Fruit fly (Drosophila melanogaster) whole organism, prepupa: ENCODE measurements around the gene Atg13.

Experiments
- Blimp-1 ChIP-seq: fragments of 200-800 bp; sonication (Bioruptor generic); optimal IDR thresholded peaks from 3 replicates; lab custom pipeline; 2017; ENCODE audit warnings: missing biosample characterization, missing genetic modification characterization, mild to moderate bottlenecking, moderate library complexity, missing genetic modification reagents
- CG31627 ChIP-seq: fragments of 200-800 bp; sonication (Bioruptor generic); optimal IDR thresholded peaks from 3 replicates; lab custom pipeline; 2016; ENCODE audit warnings: missing biosample characterization, missing genetic modification characterization
- CG3919 ChIP-seq: fragments of 200-800 bp; sonication (Bioruptor generic); optimal IDR thresholded peaks from 3 replicates; lab custom pipeline; 2016; ENCODE audit warnings: missing biosample characterization, missing genetic modification characterization
- CG6163 ChIP-seq: fragments of 200-800 bp; sonication (Bioruptor generic); IDR thresholded peaks from 3 replicates; pipeline ENCODE4 v1.3.6; 2022; ENCODE audit warnings: missing biosample characterization, missing genetic modification characterization
- CG6276 ChIP-seq: fragments of 200-800 bp; sonication (Bioruptor generic); optimal IDR thresholded peaks from 2 replicates; lab custom pipeline; 2017; ENCODE audit warnings: missing biosample characterization, mild to moderate bottlenecking, missing genetic modification characterization
- CG6854 ChIP-seq: fragments of 200-800 bp; sonication (Bioruptor generic); optimal IDR thresholded peaks from 2 replicates; lab custom pipeline; 2017; ENCODE audit warnings: missing biosample characterization, mild to moderate bottlenecking, missing genetic modification characterization
- CG8319 ChIP-seq: fragments of 200-800 bp; sonication (Bioruptor generic); optimal IDR thresholded peaks from 3 replicates; lab custom pipeline; 2016; ENCODE audit warnings: missing biosample characterization, missing genetic modification characterization
- CG8632 ChIP-seq: fragments of 200-800 bp; sonication (Bioruptor generic); optimal IDR thresholded peaks from 3 replicates; lab custom pipeline; 2016; ENCODE audit warnings: missing biosample characterization, missing genetic modification characterization
- Ets96B ChIP-seq: fragments of 200-800 bp; optimal IDR thresholded peaks from 2 replicates; lab custom pipeline; 2019; ENCODE audit warnings: missing biosample characterization, mild to moderate bottlenecking, missing genetic modification characterization, moderate library complexity
- OdsH ChIP-seq: fragments of 200-800 bp; sonication (Bioruptor generic); optimal IDR thresholded peaks from 3 replicates; lab custom pipeline; 2016; ENCODE audit warnings: missing biosample characterization, missing genetic modification characterization
- acj6 ChIP-seq: fragments of 200-800 bp; sonication (Bioruptor generic); optimal IDR thresholded peaks from 3 replicates; lab custom pipeline; 2016; ENCODE audit warnings: missing biosample characterization, missing genetic modification characterization
- dac ChIP-seq: fragments of 200-800 bp; sonication (Bioruptor generic); optimal IDR thresholded peaks from 2 replicates; lab custom pipeline; 2017; ENCODE audit warnings: missing biosample characterization, mild to moderate bottlenecking, missing genetic modification characterization
- dsx ChIP-seq: fragments of 200-800 bp; optimal IDR thresholded peaks from 3 replicates; lab custom pipeline; 2019; ENCODE audit warnings: missing biosample characterization, mild to moderate bottlenecking, missing genetic modification characterization, moderate library complexity; ENCODE audit not compliant: poor library complexity, severe bottlenecking
- fd85E ChIP-seq: fragments of 200-800 bp; sonication (Bioruptor generic); optimal IDR thresholded peaks from 3 replicates; lab custom pipeline; 2016; ENCODE audit warnings: missing biosample characterization, missing genetic modification characterization

DNA sequence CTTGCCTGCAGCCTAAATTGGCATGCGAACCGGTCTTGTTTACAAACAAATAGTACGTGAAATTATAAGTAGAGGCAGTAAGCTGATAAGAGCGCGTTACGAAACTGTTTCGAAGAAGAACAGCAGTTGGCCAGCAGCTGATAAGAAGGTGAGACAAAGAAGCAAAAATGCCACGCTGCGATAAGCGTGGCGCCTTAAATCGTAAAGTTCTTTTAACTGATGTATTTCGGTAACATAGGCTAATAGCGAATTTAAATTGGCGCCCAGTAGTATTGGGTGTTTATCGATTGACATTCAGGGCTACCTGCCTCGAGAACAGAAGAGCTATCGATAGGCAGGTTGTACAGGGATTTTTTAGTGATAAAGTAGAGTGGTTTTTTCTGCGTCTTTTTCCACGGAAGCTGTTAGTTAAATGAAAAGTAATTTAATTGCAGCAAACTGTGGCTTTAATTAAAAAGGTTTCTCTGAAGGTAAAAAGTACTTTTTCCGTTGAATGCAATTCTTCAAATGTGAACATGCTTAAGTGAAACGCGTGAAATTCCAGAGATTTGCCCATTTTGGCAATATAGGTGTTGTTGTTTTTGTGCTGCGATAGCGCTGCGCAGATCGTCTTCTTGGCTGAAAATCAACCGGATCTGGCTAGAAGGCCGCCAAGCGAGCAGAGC, 7.1 kb downstream of the Atg13 start, which contains the start of gene stck:
- TF ChIP-seq CG6854 (GFP tag; lab: Kevin White, UChicago) (no peak), CG8632 (GFP tag; lab: Kevin White, UChicago) (no peak), Blimp-1 (GFP tag; lab: Kevin White, UChicago) (no peak), OdsH (GFP tag; lab: Kevin White, UChicago) (no peak), fd85E (no peak), CG6276 (GFP tag; lab: Kevin White, UChicago) (no peak), CG6163 (GFP tag; lab: Robert Waterston, UW) (no peak), CG31627 (GFP tag; lab: Kevin White, UChicago) (no peak), acj6 (no peak), Ets96B (tag; lab: Kevin White, UChicago) (no peak), dsx (GFP tag; lab: Kevin White, UChicago) (no peak), CG3919 (GFP tag; lab: Kevin White, UChicago) (no peak), CG8319 (no peak), dac (GFP tag; lab: Kevin White, UChicago) (no peak)
